Fruit fly (Drosophila melanogaster) whole organism, embryonic: Measurements from ENCODE around the gene Spn28Dc.
A peak's percentile ranks its signal among the peaks of the same experiment; 100 is the strongest.

ENCODE experiments used
- Abd-B ChIP-seq: fragments of 200-800 bp; sonication (Bioruptor generic); optimal IDR thresholded peaks from 2 replicates; lab custom pipeline; 2018; ENCODE audit warnings: missing biosample characterization, mild to moderate bottlenecking, missing genetic modification characterization, moderate library complexity
- Adf1 ChIP-seq: fragments of 200-800 bp; sonication (Bioruptor generic); IDR thresholded peaks from 2 replicates; pipeline ENCODE4 v1.3.6; 2022; ENCODE audit warnings: missing biosample characterization, missing genetic modification characterization
- Awh ChIP-seq: fragments of 200-800 bp; sonication (Bioruptor generic); IDR thresholded peaks from 2 replicates; pipeline ENCODE4, ENCODE4 v1.3.6; 2022; ENCODE audit warnings: missing biosample characterization, missing genetic modification characterization
- B-H2 ChIP-seq: fragments of 200-800 bp; sonication (Bioruptor generic); optimal IDR thresholded peaks from 2 replicates; lab custom pipeline; 2018; ENCODE audit warnings: missing biosample characterization, mild to moderate bottlenecking, missing genetic modification characterization
- BEAF-32 ChIP-seq: fragments of 200-800 bp; sonication (Bioruptor generic); optimal IDR thresholded peaks from 3 replicates; lab custom pipeline; 2017; ENCODE audit warnings: missing biosample characterization, missing genetic modification characterization, mild to moderate bottlenecking, moderate library complexity, missing genetic modification reagents
- CG10543 ChIP-seq: fragments of 200-800 bp; sonication (Bioruptor generic); optimal IDR thresholded peaks from 3 replicates; lab custom pipeline; 2017; ENCODE audit warnings: missing biosample characterization, mild to moderate bottlenecking, missing genetic modification characterization, moderate library complexity
- CG11695 ChIP-seq: fragments of 200-800 bp; sonication (Bioruptor generic); IDR thresholded peaks from 3 replicates; pipeline ENCODE4 v1.3.6; 2022; ENCODE audit warnings: missing biosample characterization, missing genetic modification characterization
- CG13894 ChIP-seq: fragments of 200-800 bp; sonication (Bioruptor generic); optimal IDR thresholded peaks from 3 replicates; lab custom pipeline; 2018; ENCODE audit warnings: missing biosample characterization, mild to moderate bottlenecking, missing genetic modification characterization, moderate library complexity
- CG14014 ChIP-seq: fragments of 200-800 bp; sonication (Bioruptor generic); IDR thresholded peaks from 2 replicates; pipeline ENCODE4 v1.3.6; 2022; ENCODE audit warnings: missing biosample characterization, missing genetic modification characterization
- CG14441 ChIP-seq: fragments of 200-800 bp; sonication (Bioruptor generic); IDR thresholded peaks from 2 replicates; pipeline ENCODE4 v1.3.6; 2022; ENCODE audit warnings: missing biosample characterization, missing genetic modification characterization
- CG14710 ChIP-seq: fragments of 200-800 bp; sonication (Bioruptor generic); optimal IDR thresholded peaks from 3 replicates; lab custom pipeline; 2019; ENCODE audit warnings: missing biosample characterization, mild to moderate bottlenecking, missing genetic modification characterization, moderate library complexity
- CG17385 ChIP-seq: fragments of 200-800 bp; sonication (Bioruptor generic); optimal IDR thresholded peaks from 3 replicates; lab custom pipeline; 2018; ENCODE audit warnings: missing biosample characterization, mild to moderate bottlenecking, missing genetic modification characterization
- CG2712 ChIP-seq: fragments of 200-800 bp; optimal IDR thresholded peaks from 3 replicates; lab custom pipeline; 2019; ENCODE audit warnings: missing biosample characterization, mild to moderate bottlenecking, missing genetic modification characterization, moderate library complexity
- CG3281 ChIP-seq: fragments of 200-800 bp; sonication (Bioruptor generic); optimal IDR thresholded peaks from 3 replicates; lab custom pipeline; 2017; ENCODE audit warnings: missing biosample characterization, mild to moderate bottlenecking, missing genetic modification characterization
- CG34224 ChIP-seq: fragments of 200-800 bp; sonication (Bioruptor generic); IDR thresholded peaks from 3 replicates; pipeline ENCODE4 v1.3.6; 2022; ENCODE audit warnings: missing biosample characterization, missing genetic modification characterization; ENCODE audit not compliant: partially characterized antibody
- CG34422 ChIP-seq: fragments of 200-800 bp; sonication (Bioruptor generic); IDR thresholded peaks from 3 replicates; pipeline ENCODE4 v1.3.6; 2022; ENCODE audit warnings: missing biosample characterization, missing genetic modification characterization
- CG3995 ChIP-seq: fragments of 200-800 bp; sonication (Bioruptor generic); optimal IDR thresholded peaks from 3 replicates; lab custom pipeline; 2016; ENCODE audit warnings: missing biosample characterization, missing genetic modification characterization
- CG4282 ChIP-seq: fragments of 200-800 bp; sonication (Bioruptor generic); optimal IDR thresholded peaks from 2 replicates; lab custom pipeline; 2016; ENCODE audit warnings: missing biosample characterization, missing genetic modification characterization
- CG4360 ChIP-seq: fragments of 200-800 bp; sonication (Bioruptor generic); IDR thresholded peaks from 2 replicates; pipeline ENCODE4 v1.3.6; 2022; ENCODE audit warnings: missing biosample characterization, missing genetic modification characterization
- CG4707 ChIP-seq: fragments of 200-800 bp; sonication (Bioruptor generic); optimal IDR thresholded peaks from 2 replicates; lab custom pipeline; 2018; ENCODE audit warnings: missing biosample characterization, mild to moderate bottlenecking, missing genetic modification characterization, moderate library complexity
- CG6654 ChIP-seq: fragments of 200-800 bp; sonication (Bioruptor generic); optimal IDR thresholded peaks from 2 replicates; lab custom pipeline; 2017; ENCODE audit warnings: missing biosample characterization, mild to moderate bottlenecking, missing genetic modification characterization
- CG7786 ChIP-seq: fragments of 200-800 bp; sonication (Bioruptor generic); optimal IDR thresholded peaks from 2 replicates; lab custom pipeline; 2016; ENCODE audit warnings: missing biosample characterization, missing genetic modification characterization
- CG8388 ChIP-seq: fragments of 200-800 bp; sonication (Bioruptor generic); optimal IDR thresholded peaks from 2 replicates; lab custom pipeline; 2019; ENCODE audit warnings: missing biosample characterization, mild to moderate bottlenecking, missing genetic modification characterization, moderate library complexity
- CG8478 ChIP-seq: fragments of >200 bp; optimal IDR thresholded peaks from 2 replicates; lab custom pipeline; 2018
- CG9215 ChIP-seq: fragments of 200-800 bp; sonication (Bioruptor generic); IDR thresholded peaks from 2 replicates; pipeline ENCODE4 v1.3.6; 2022; ENCODE audit warnings: missing biosample characterization, missing genetic modification characterization
- CG9932 ChIP-seq: fragments of 200-800 bp; sonication (Bioruptor generic); IDR thresholded peaks from 2 replicates; pipeline ENCODE4 v1.3.6; 2022; ENCODE audit warnings: missing biosample characterization, missing genetic modification characterization
- Doc3 ChIP-seq: fragments of 200-800 bp; sonication (Bioruptor generic); IDR thresholded peaks from 3 replicates; pipeline ENCODE4 v1.3.6; 2022; ENCODE audit warnings: missing biosample characterization, missing genetic modification characterization; ENCODE audit not compliant: partially characterized antibody
- Eip74EF ChIP-seq, 2 experiments: fragments of 200-800 bp in 1 of 2; fragments of >200 bp in 1 of 2; sonication (Bioruptor generic) in 1 of 2; optimal IDR thresholded peaks; 2 replicates each; lab custom pipeline; 2017 to 2019; ENCODE audit warnings: missing biosample characterization in 2 of 2, missing genetic modification characterization in 2 of 2, mild to moderate bottlenecking in 1 of 2, moderate library complexity in 1 of 2
- Fer1 ChIP-seq: fragments of 200-800 bp; sonication (Bioruptor generic); optimal IDR thresholded peaks from 2 replicates; lab custom pipeline; 2017; ENCODE audit warnings: missing biosample characterization, mild to moderate bottlenecking, missing genetic modification characterization
- H15 ChIP-seq: fragments of 200-800 bp; sonication (Bioruptor generic); IDR thresholded peaks from 3 replicates; pipeline ENCODE4 v1.3.6; 2022; ENCODE audit warnings: missing biosample characterization, missing genetic modification characterization
- H2.0 ChIP-seq: fragments of 200-800 bp; sonication (Bioruptor generic); IDR thresholded peaks from 2 replicates; pipeline ENCODE4 v1.3.6; 2022; ENCODE audit warnings: missing biosample characterization, missing genetic modification characterization
- Hsf ChIP-seq: fragments of 200-800 bp; sonication (Bioruptor generic); optimal IDR thresholded peaks from 3 replicates; lab custom pipeline; 2016; ENCODE audit warnings: missing biosample characterization, missing genetic modification characterization
- Nf-YC ChIP-seq: fragments of 200-800 bp; optimal IDR thresholded peaks from 3 replicates; lab custom pipeline; 2019; ENCODE audit warnings: missing biosample characterization, mild to moderate bottlenecking, missing genetic modification characterization, moderate library complexity
- Rfx ChIP-seq: fragments of 200-800 bp; sonication (Bioruptor generic); IDR thresholded peaks from 2 replicates; pipeline ENCODE4 v1.3.6; 2022; ENCODE audit warnings: missing biosample characterization, missing genetic modification characterization
- Tbp ChIP-seq: fragments of >200 bp; optimal IDR thresholded peaks from 2 replicates; lab custom pipeline; 2018; ENCODE audit warnings: missing biosample characterization, missing genetic modification characterization
- ash1 ChIP-seq: fragments of 200-800 bp; sonication (Bioruptor generic); optimal IDR thresholded peaks from 2 replicates; lab custom pipeline; 2018; ENCODE audit warnings: missing biosample characterization, mild to moderate bottlenecking, missing genetic modification characterization
- caup ChIP-seq: fragments of 200-800 bp; sonication (Bioruptor generic); optimal IDR thresholded peaks from 3 replicates; lab custom pipeline; 2017; ENCODE audit warnings: missing biosample characterization, mild to moderate bottlenecking, missing genetic modification characterization, moderate library complexity; ENCODE audit not compliant: severe bottlenecking
- crol ChIP-seq: fragments of 200-800 bp; sonication (Bioruptor generic); IDR thresholded peaks from 2 replicates; pipeline ENCODE4 v1.3.6; 2022; ENCODE audit warnings: missing biosample characterization, missing genetic modification characterization
- cwo ChIP-seq: fragments of 200-800 bp; sonication (Bioruptor generic); optimal IDR thresholded peaks from 3 replicates; lab custom pipeline; 2017; ENCODE audit warnings: missing biosample characterization, missing genetic modification characterization, mild to moderate bottlenecking, moderate library complexity, missing genetic modification reagents
- jing ChIP-seq: fragments of 200-800 bp; sonication (Bioruptor generic); optimal IDR thresholded peaks from 2 replicates; lab custom pipeline; 2018; ENCODE audit warnings: missing biosample characterization, mild to moderate bottlenecking, missing genetic modification characterization
- lola ChIP-seq, 3 experiments: fragments of >200 bp in 2 of 3; fragments of 200-800 bp in 1 of 3; sonication (Bioruptor generic) in 1 of 3; optimal IDR thresholded peaks; 2 replicates each; lab custom pipeline; 2017 to 2019; ENCODE audit warnings: missing biosample characterization in 3 of 3, missing genetic modification characterization in 3 of 3, mild to moderate bottlenecking in 1 of 3, moderate library complexity in 1 of 3
- peb ChIP-seq: fragments of 200-800 bp; sonication (Bioruptor generic); IDR thresholded peaks from 2 replicates; pipeline ENCODE4 v1.3.6; 2022; ENCODE audit warnings: missing biosample characterization, missing genetic modification characterization
- pum ChIP-seq: fragments of 200-800 bp; sonication (Bioruptor generic); optimal IDR thresholded peaks from 2 replicates; lab custom pipeline; 2016; ENCODE audit warnings: missing biosample characterization, missing genetic modification characterization
- salm ChIP-seq: fragments of 200-800 bp; sonication (Bioruptor generic); optimal IDR thresholded peaks from 2 replicates; lab custom pipeline; 2018; ENCODE audit warnings: missing biosample characterization, mild to moderate bottlenecking, missing genetic modification characterization
- schlank ChIP-seq: fragments of 200-800 bp; sonication (Bioruptor generic); optimal IDR thresholded peaks from 2 replicates; lab custom pipeline; 2018; ENCODE audit warnings: missing biosample characterization, mild to moderate bottlenecking, missing genetic modification characterization
- sim ChIP-seq: fragments of 200-800 bp; sonication (Bioruptor generic); IDR thresholded peaks from 2 replicates; pipeline ENCODE4 v1.3.6; 2022; ENCODE audit warnings: missing biosample characterization, missing genetic modification characterization
- sob ChIP-seq: fragments of 200-800 bp; sonication (Bioruptor generic); IDR thresholded peaks from 2 replicates; pipeline ENCODE4 v1.3.6; 2022; ENCODE audit warnings: missing biosample characterization, missing genetic modification characterization
- tx ChIP-seq: fragments of 200-800 bp; sonication (Bioruptor generic); optimal IDR thresholded peaks from 2 replicates; lab custom pipeline; 2016; ENCODE audit warnings: missing biosample characterization, missing genetic modification characterization

The Spn28Dc gene

DNA sequence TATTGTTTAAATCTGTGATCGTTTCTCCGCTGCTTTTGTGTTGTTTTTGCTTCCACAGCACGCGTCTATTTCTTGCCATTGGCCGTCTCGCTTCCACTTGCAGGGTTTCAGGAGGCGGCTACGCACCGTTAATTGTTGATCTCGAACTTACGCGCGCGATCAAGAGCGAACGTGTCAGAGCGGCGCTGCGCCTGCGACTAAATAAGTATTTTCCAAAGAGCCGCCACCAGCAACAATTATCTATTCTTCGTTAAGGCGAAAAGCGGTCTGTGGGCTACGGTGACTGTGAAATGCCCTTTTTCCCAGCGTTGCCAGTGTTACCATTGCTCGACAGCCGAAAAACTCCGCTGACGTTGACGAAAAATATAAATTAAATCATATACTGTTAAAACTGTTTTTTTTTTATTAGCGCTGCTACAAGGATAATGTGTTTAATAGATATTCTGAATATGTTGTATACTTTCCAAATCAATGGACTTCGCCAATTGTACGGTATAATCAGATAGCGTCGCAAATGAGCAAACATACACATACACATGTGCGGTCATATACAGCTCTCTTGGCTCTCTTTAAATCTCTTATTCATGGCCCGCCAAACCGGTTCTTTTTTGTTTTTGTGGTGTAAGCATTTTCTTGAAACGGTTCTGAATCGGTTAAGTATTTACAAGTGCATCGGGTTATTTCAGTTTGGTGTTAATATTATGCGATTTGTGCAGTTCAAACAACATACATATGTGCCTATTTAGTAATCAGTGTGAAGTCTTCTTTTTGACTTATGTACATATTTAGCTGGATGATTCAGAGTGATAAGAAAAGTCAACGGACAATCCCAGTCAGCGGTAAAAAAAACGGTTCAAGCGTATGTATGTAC, 12.8 kb downstream of the Spn28Dc start, which contains the start of gene pes (continued):
- TF ChIP-seq CG14710 (tag; lab: Kevin White, UChicago) = peak; percentile 93
- peak; percentile 95 for TF ChIP-seq CG13894
- peak; percentile 81 for TF ChIP-seq Nf-YC (tag; lab: Kevin White, UChicago)
- peak; percentile 42 for TF ChIP-seq CG17385 (GFP tag; lab: Kevin White, UChicago)
- TF ChIP-seq CG34422 = peak; percentile 95
- peak; percentile 63 for TF ChIP-seq Rfx (GFP tag; lab: Robert Waterston, UW)
- TF ChIP-seq caup (GFP tag; lab: Kevin White, UChicago) = peak; percentile 92
- peak; percentile 93 for TF ChIP-seq H15 (GFP tag; lab: Robert Waterston, UW)
- TF ChIP-seq Fer1 (GFP tag; lab: Kevin White, UChicago) = peak; percentile 97
- TF ChIP-seq CG10543 (GFP tag; lab: Kevin White, UChicago) = peak; percentile 88
- peak; percentile 84 for TF ChIP-seq jing (GFP tag; lab: Kevin White, UChicago)
- peak; percentile 70 for TF ChIP-seq CG3995 (GFP tag; lab: Kevin White, UChicago)
- TF ChIP-seq Eip74EF (GFP tag; optimal IDR thresholded peaks at IDR 0.05; lab: Kevin White, UChicago) = peak in 1 of 2 experiments; percentile 92
- TF ChIP-seq H2.0 (GFP tag; lab: Robert Waterston, UW) = peak; percentile 94
- TF ChIP-seq peb (GFP tag; lab: Robert Waterston, UW) = peak; percentile 89
- peak; percentile 85 for TF ChIP-seq CG14014 (GFP tag; lab: Robert Waterston, UW)
- no peak for TF ChIP-seq Doc3
- peak; percentile 96 for TF ChIP-seq CG3281 (GFP tag; lab: Kevin White, UChicago)
- peak; percentile 68 for TF ChIP-seq CG4360 (GFP tag; lab: Robert Waterston, UW)
- TF ChIP-seq CG9932 (GFP tag; lab: Robert Waterston, UW) = peak; percentile 81
- TF ChIP-seq CG8388 = no peak
- TF ChIP-seq ash1 = no peak
- peak; percentile 92 for TF ChIP-seq cwo
- TF ChIP-seq sim (GFP tag; lab: Robert Waterston, UW) = 0 out of 2 replicates have a peak, but pooled peaks have one; percentile 11
- TF ChIP-seq Abd-B (GFP tag; lab: Kevin White, UChicago) = peak; percentile 95
- peak; percentile 86 for TF ChIP-seq Awh
- peak; percentile 65 for TF ChIP-seq B-H2 (GFP tag; lab: Kevin White, UChicago)
- peak; percentile 88 for TF ChIP-seq pum (GFP tag; lab: Kevin White, UChicago)
- TF ChIP-seq Adf1 (GFP tag; lab: Robert Waterston, UW) = peak; percentile 76
- TF ChIP-seq crol (GFP tag; lab: Robert Waterston, UW) = peak; percentile 47; the same call in 1 of the 2 replicates
- TF ChIP-seq CG4282 = peak; percentile 37
- peak; percentile 40 for TF ChIP-seq CG34224 (GFP tag; lab: Robert Waterston, UW)
- peak; percentile 66 for TF ChIP-seq CG4707 (GFP tag; lab: Kevin White, UChicago)
- peak; percentile 7 for TF ChIP-seq BEAF-32
- peak; percentile 50 for TF ChIP-seq CG7786
- no peak for TF ChIP-seq Tbp (GFP tag; lab: Kevin White, UChicago)
- peak; percentile 64 for TF ChIP-seq sob (GFP tag; lab: Robert Waterston, UW)
- peak; percentile 63 for TF ChIP-seq salm
- TF ChIP-seq tx = no peak
- no peak for TF ChIP-seq CG8478 (lab: Kevin White, UChicago)
- peak; percentile 95 for TF ChIP-seq CG9215 (GFP tag; lab: Robert Waterston, UW)
- TF ChIP-seq CG14441 (GFP tag; lab: Robert Waterston, UW) = peak; percentile 91
- TF ChIP-seq lola (GFP tag; optimal IDR thresholded peaks at IDR 0.05; lab: Kevin White, UChicago) = peak in 1 of 3 experiments; percentile 89
- peak; percentile 89 for TF ChIP-seq CG2712
- TF ChIP-seq CG11695 (GFP tag; lab: Robert Waterston, UW) = peak; percentile 91
- TF ChIP-seq schlank (tag; lab: Kevin White, UChicago) = peak; percentile 76
- peak; percentile 81 for TF ChIP-seq CG6654 (GFP tag; lab: Kevin White, UChicago)
- TF ChIP-seq Hsf (GFP tag; lab: Kevin White, UChicago) = peak; percentile 94
